Worm (Caenorhabditis elegans) whole organism, L1 larva: ENCODE measurements around the gene nlp-11.

Experiments used
- C34B4.2 ChIP-seq: sonication (generic microtip); optimal IDR thresholded peaks from 2 replicates; lab custom pipeline; 2017; ENCODE audit warnings: mild to moderate bottlenecking, missing genetic modification characterization, missing compliant biosample characterization
- Y116A8C.19 ChIP-seq: sonication (generic microtip); optimal IDR thresholded peaks from 2 replicates; lab custom pipeline; 2016; ENCODE audit warnings: missing compliant biosample characterization, missing genetic modification characterization, borderline replicate concordance
- ama-1 ChIP-seq: fragments of 150-350 bp; optimal IDR thresholded peaks from 2 replicates; lab custom pipeline; 2014
- blmp-1 ChIP-seq: fragments of 150-350 bp; optimal IDR thresholded peaks from 2 replicates; lab custom pipeline; 2014; ENCODE audit warnings: missing biosample characterization, missing genetic modification characterization
- ceh-8 ChIP-seq: fragments of 200-800 bp; sonication (Bioruptor generic); optimal IDR thresholded peaks from 2 replicates; lab custom pipeline; 2018; ENCODE audit warnings: mild to moderate bottlenecking, missing genetic modification characterization, moderate library complexity, missing compliant biosample characterization
- ceh-82 ChIP-seq, 3 experiments: fragments of 150-350 bp in 1 of 3; sonication (generic microtip) in 2 of 3; optimal IDR thresholded peaks; 2 replicates each; lab custom pipeline; 2014 to 2017; ENCODE audit warnings: missing biosample characterization in 3 of 3, missing genetic modification characterization in 3 of 3
- ceh-88 ChIP-seq: fragments of 200-800 bp; sonication (Bioruptor generic); IDR thresholded peaks from 2 replicates; pipeline ENCODE4 v1.3.6; 2022; ENCODE audit warnings: missing genetic modification characterization, missing compliant biosample characterization
- dsc-1 ChIP-seq: sonication (generic microtip); optimal IDR thresholded peaks from 2 replicates; lab custom pipeline; 2016; ENCODE audit warnings: mild to moderate bottlenecking, missing genetic modification characterization, missing compliant biosample characterization
- efl-1 ChIP-seq, 4 experiments: fragments of 150-350 bp; optimal IDR thresholded peaks in 3 of 4; peaks in 1 of 4; 1 replicate in 1 of 4; 2 replicates in 3 of 4; lab custom pipeline; 2014; ENCODE audit warnings: missing biosample characterization in 2 of 4, missing genetic modification characterization in 2 of 4, missing genetic modification reagents in 2 of 4
- egl-13 ChIP-seq: sonication (generic microtip); optimal IDR thresholded peaks from 2 replicates; lab custom pipeline; 2016; ENCODE audit warnings: missing genotype, missing genetic modification reagents, missing genetic modification characterization, missing compliant biosample characterization
- egl-27 ChIP-seq, 2 experiments: fragments of 150-350 bp in 1 of 2; sonication (generic microtip); optimal IDR thresholded peaks; 3 replicates each; lab custom pipeline; 2017 to 2018; ENCODE audit warnings: missing biosample characterization in 2 of 2, missing genetic modification characterization in 2 of 2, missing genetic modification reagents in 2 of 2
- elt-2 ChIP-seq: sonication (generic microtip); optimal IDR thresholded peaks from 2 replicates; lab custom pipeline; 2016; ENCODE audit warnings: missing genetic modification characterization, mild to moderate bottlenecking, inconsistent platforms, missing compliant biosample characterization, missing genetic modification reagents
- elt-3 ChIP-seq, 6 experiments: fragments of 150-350 bp in 1 of 6; sonication (generic microtip); optimal IDR thresholded peaks; 2 replicates each; lab custom pipeline; 2017 to 2018; ENCODE audit warnings: missing biosample characterization in 6 of 6, missing genetic modification characterization in 6 of 6, inconsistent platforms in 1 of 6
- fkh-4 ChIP-seq: sonication (generic microtip); optimal IDR thresholded peaks from 2 replicates; lab custom pipeline; 2016; ENCODE audit warnings: missing compliant biosample characterization, missing genetic modification characterization, borderline replicate concordance
- fkh-8 ChIP-seq: sonication (generic microtip); optimal IDR thresholded peaks from 2 replicates; lab custom pipeline; 2016; ENCODE audit warnings: mild to moderate bottlenecking, missing genetic modification characterization, missing compliant biosample characterization
- fos-1 ChIP-seq: fragments of 150-350 bp; optimal IDR thresholded peaks from 2 replicates; lab custom pipeline; 2014; ENCODE audit warnings: missing biosample characterization, missing genetic modification characterization
- grh-1 ChIP-seq: fragments of 200-800 bp; sonication (Bioruptor generic); IDR thresholded peaks from 2 replicates; pipeline ENCODE4 v1.3.6; 2022; ENCODE audit warnings: missing genetic modification reagents, missing genetic modification characterization, missing compliant biosample characterization
- hlh-17 ChIP-seq: fragments of 200-800 bp; sonication (Bioruptor generic); optimal IDR thresholded peaks from 2 replicates; lab custom pipeline; 2018; ENCODE audit warnings: missing genetic modification characterization, mild to moderate bottlenecking, missing compliant biosample characterization, moderate library complexity, borderline replicate concordance
- hlh-4 ChIP-seq: sonication (generic microtip); optimal IDR thresholded peaks from 2 replicates; lab custom pipeline; 2016; ENCODE audit warnings: mild to moderate bottlenecking, missing genetic modification characterization, missing compliant biosample characterization
- irx-1 ChIP-seq: sonication (generic microtip); optimal IDR thresholded peaks from 2 replicates; lab custom pipeline; 2016; ENCODE audit warnings: missing genetic modification characterization, missing compliant biosample characterization
- isw-1 ChIP-seq: fragments of 200-800 bp; sonication (Bioruptor generic); IDR thresholded peaks from 2 replicates; pipeline ENCODE4 v1.3.6; 2022; ENCODE audit warnings: missing genetic modification characterization, missing compliant biosample characterization
- jun-1 ChIP-seq: fragments of 150-350 bp; optimal IDR thresholded peaks from 2 replicates; lab custom pipeline; 2014; ENCODE audit warnings: missing biosample characterization, missing genetic modification reagents, missing genetic modification characterization
- lin-13 ChIP-seq: fragments of 150-350 bp; optimal IDR thresholded peaks from 2 replicates; lab custom pipeline; 2014; ENCODE audit warnings: missing biosample characterization, missing genetic modification reagents, missing genetic modification characterization
- lin-14 ChIP-seq: fragments of 200-800 bp; sonication (Bioruptor generic); optimal IDR thresholded peaks from 2 replicates; lab custom pipeline; 2018; ENCODE audit warnings: mild to moderate bottlenecking, missing genetic modification characterization, moderate library complexity, missing compliant biosample characterization
- lin-15B ChIP-seq: fragments of 150-350 bp; sonication (generic microtip); optimal IDR thresholded peaks from 3 replicates; lab custom pipeline; 2014; ENCODE audit warnings: missing biosample characterization, missing genetic modification characterization
- lin-35 ChIP-seq, 2 experiments: fragments of 150-350 bp; optimal IDR thresholded peaks; 2 replicates each; lab custom pipeline; 2014; ENCODE audit warnings: missing biosample characterization in 2 of 2, missing genetic modification characterization in 2 of 2, missing genetic modification reagents in 2 of 2
- mab-9 ChIP-seq: fragments of 200-800 bp; sonication (Bioruptor generic); IDR thresholded peaks from 2 replicates; pipeline ENCODE4 v1.3.6; 2022; ENCODE audit warnings: missing genetic modification reagents, missing genetic modification characterization, missing compliant biosample characterization
- mep-1 ChIP-seq: fragments of 150-350 bp; optimal IDR thresholded peaks from 2 replicates; lab custom pipeline; 2014; ENCODE audit warnings: missing biosample characterization, missing genetic modification characterization
- nhr-20 ChIP-seq: sonication (generic microtip); optimal IDR thresholded peaks from 2 replicates; lab custom pipeline; 2016; ENCODE audit warnings: mild to moderate bottlenecking, missing genetic modification characterization, missing compliant biosample characterization
- nhr-237 ChIP-seq: fragments of 150-350 bp; optimal IDR thresholded peaks from 2 replicates; lab custom pipeline; 2014; ENCODE audit warnings: missing biosample characterization, missing genetic modification characterization
- nhr-28 ChIP-seq: fragments of 150-350 bp; optimal IDR thresholded peaks from 2 replicates; lab custom pipeline; 2014; ENCODE audit warnings: missing biosample characterization, missing genetic modification characterization
- nhr-47 ChIP-seq: sonication (generic microtip); optimal IDR thresholded peaks from 2 replicates; lab custom pipeline; 2016; ENCODE audit warnings: mild to moderate bottlenecking, missing genetic modification characterization, moderate library complexity, missing compliant biosample characterization
- nhr-84 ChIP-seq: sonication (generic microtip); optimal IDR thresholded peaks from 2 replicates; lab custom pipeline; 2017; ENCODE audit warnings: missing biosample characterization, missing genetic modification characterization
- nhr-85 ChIP-seq: sonication (generic microtip); peaks from one replicate; lab custom pipeline; 2016; ENCODE audit warnings: missing genetic modification characterization, inconsistent platforms, missing compliant biosample characterization
- nhr-90 ChIP-seq: sonication (generic microtip); optimal IDR thresholded peaks from 2 replicates; lab custom pipeline; 2016; ENCODE audit warnings: mild to moderate bottlenecking, missing genetic modification characterization, missing compliant biosample characterization; ENCODE audit not compliant: poor library complexity
- pag-3 ChIP-seq: sonication (generic microtip); optimal IDR thresholded peaks from 2 replicates; lab custom pipeline; 2017; ENCODE audit warnings: missing genetic modification characterization, mild to moderate bottlenecking, missing compliant biosample characterization, antibody characterized with exemption, borderline replicate concordance; ENCODE audit not compliant: insufficient read depth
- pax-3 ChIP-seq: fragments of 200-800 bp; sonication (Bioruptor generic); optimal IDR thresholded peaks from 2 replicates; lab custom pipeline; 2018; ENCODE audit warnings: mild to moderate bottlenecking, missing genetic modification characterization, moderate library complexity, missing compliant biosample characterization
- rnt-1 ChIP-seq: sonication (generic microtip); optimal IDR thresholded peaks from 2 replicates; lab custom pipeline; 2016; ENCODE audit warnings: mild to moderate bottlenecking, missing genetic modification characterization, moderate library complexity, missing compliant biosample characterization
- snu-23 ChIP-seq: sonication (generic microtip); optimal IDR thresholded peaks from 2 replicates; lab custom pipeline; 2016; ENCODE audit warnings: missing genetic modification characterization, missing compliant biosample characterization
- sptf-1 ChIP-seq: fragments of 150-350 bp; optimal IDR thresholded peaks from 2 replicates; lab custom pipeline; 2014; ENCODE audit warnings: missing biosample characterization, missing genetic modification characterization
- swsn-7 ChIP-seq: sonication (generic microtip); optimal IDR thresholded peaks from 2 replicates; lab custom pipeline; 2016; ENCODE audit warnings: missing genetic modification characterization, missing compliant biosample characterization
- tbx-2 ChIP-seq: sonication (generic microtip); optimal IDR thresholded peaks from 2 replicates; lab custom pipeline; 2016; ENCODE audit warnings: missing genetic modification characterization, missing compliant biosample characterization
- unc-62 ChIP-seq: fragments of 150-350 bp; optimal IDR thresholded peaks from 2 replicates; lab custom pipeline; 2014; ENCODE audit warnings: missing biosample characterization, missing genetic modification reagents, missing genetic modification characterization
- unc-86 ChIP-seq: sonication (generic microtip); optimal IDR thresholded peaks from 2 replicates; lab custom pipeline; 2016; ENCODE audit warnings: missing genetic modification characterization, missing compliant biosample characterization
- unc-98 ChIP-seq: fragments of 200-800 bp; sonication (Bioruptor generic); IDR thresholded peaks from 2 replicates; pipeline ENCODE4 v1.3.6; 2022; ENCODE audit warnings: missing genetic modification characterization, missing compliant biosample characterization
- vab-15 ChIP-seq: sonication (generic microtip); optimal IDR thresholded peaks from 2 replicates; lab custom pipeline; 2017; ENCODE audit warnings: missing genotype, mild to moderate bottlenecking, missing genetic modification characterization, missing compliant biosample characterization
- zip-4 ChIP-seq: fragments of 200-800 bp; sonication (Bioruptor generic); optimal IDR thresholded peaks from 2 replicates; lab custom pipeline; 2018; ENCODE audit warnings: mild to moderate bottlenecking, missing genetic modification characterization, moderate library complexity, missing compliant biosample characterization
- ztf-4 ChIP-seq: fragments of 150-350 bp; optimal IDR thresholded peaks from 2 replicates; lab custom pipeline; 2014; ENCODE audit warnings: missing biosample characterization, missing genetic modification characterization

Gene nlp-11

ce11 chrII:9646122-9646555, 45.6 kb downstream of the nlp-11 start (continued):
- TF ChIP-seq vab-15 (tag; lab: Kevin White, UChicago) (peak; percentile 65), C34B4.2 (tag; lab: Kevin White, UChicago) (no peak), elt-2 (tag; lab: Kevin White, UChicago) (peak; percentile 11), ceh-82 (tag; optimal IDR thresholded peaks at IDR 0.05; lab: Kevin White, UChicago) (peak; percentile 37 to 74 (median 44)), jun-1 (tag; lab: Kevin White, UChicago) (peak; percentile 64), unc-86 (tag; lab: Kevin White, UChicago) (peak; percentile 52), nhr-85 (tag; lab: Kevin White, UChicago) (peak; percentile 90), isw-1 (GFP tag; lab: Robert Waterston, UW) (peak; percentile 6; the same call in 1 of the 2 replicates), mab-9 (no peak), tbx-2 (tag; lab: Kevin White, UChicago) (peak; percentile 63)

ce11 chrII:9644940-9645634, 46.7 kb downstream of the nlp-11 start:
- TF ChIP-seq nhr-90 (tag; lab: Kevin White, UChicago): no peak
- TF ChIP-seq nhr-85 (tag; lab: Kevin White, UChicago): peak; percentile 83
- no peak for TF ChIP-seq lin-15B (tag; lab: Kevin White, UChicago)
- TF ChIP-seq fos-1 (tag; lab: Kevin White, UChicago): no peak
- TF ChIP-seq pax-3: no peak
- no peak for TF ChIP-seq unc-86 (tag; lab: Kevin White, UChicago)
- no peak for TF ChIP-seq dsc-1 (tag; lab: Kevin White, UChicago)
- TF ChIP-seq elt-3 (tag; optimal IDR thresholded peaks at IDR 0.05; lab: Kevin White, UChicago): peak in 1 of 6 experiments; percentile 24
- TF ChIP-seq ceh-82 (tag; optimal IDR thresholded peaks at IDR 0.05; lab: Kevin White, UChicago): no peak
- TF ChIP-seq irx-1 (tag; lab: Kevin White, UChicago): no peak
- TF ChIP-seq efl-1 (optimal IDR thresholded peaks at IDR 0.05; lab: Kevin White, UChicago): no peak
- no peak for TF ChIP-seq efl-1 (GFP tag; optimal IDR thresholded peaks at IDR 0.05 in 1 of 2; lab: Kevin White, UChicago)
- peak; percentile 56 for TF ChIP-seq blmp-1 (tag; lab: Kevin White, UChicago)
- no peak for TF ChIP-seq nhr-237 (tag; lab: Kevin White, UChicago)
- TF ChIP-seq ceh-8 (GFP tag; lab: Kevin White, UChicago): no peak
- TF ChIP-seq egl-13 (tag; lab: Kevin White, UChicago): no peak
- no peak for TF ChIP-seq nhr-47 (tag; lab: Kevin White, UChicago)
- TF ChIP-seq fkh-8: no peak
- no peak for TF ChIP-seq lin-13 (GFP tag; lab: Kevin White, UChicago)
- TF ChIP-seq egl-27 (tag; optimal IDR thresholded peaks at IDR 0.05; lab: Kevin White, UChicago): no peak
- TF ChIP-seq C34B4.2 (tag; lab: Kevin White, UChicago): no peak
- TF ChIP-seq Y116A8C.19 (tag; lab: Kevin White, UChicago): no peak
- TF ChIP-seq lin-35 (GFP tag; optimal IDR thresholded peaks at IDR 0.05; lab: Kevin White, UChicago): no peak
- TF ChIP-seq ama-1: no peak
- no peak for TF ChIP-seq ztf-4
- no peak for TF ChIP-seq nhr-84
- no peak for TF ChIP-seq nhr-20 (tag; lab: Kevin White, UChicago)
- no peak for TF ChIP-seq ceh-88 (GFP tag; lab: Robert Waterston, UW)
- no peak for TF ChIP-seq swsn-7 (tag; lab: Kevin White, UChicago)
- peak; percentile 48 for TF ChIP-seq mep-1 (tag; lab: Kevin White, UChicago)
- peak; percentile 49 for TF ChIP-seq rnt-1 (tag; lab: Kevin White, UChicago)
- TF ChIP-seq lin-14 (GFP tag; lab: Kevin White, UChicago): peak; percentile 50
- no peak for TF ChIP-seq pag-3
- TF ChIP-seq nhr-28: no peak
- TF ChIP-seq unc-98 (GFP tag; lab: Robert Waterston, UW): no peak
- TF ChIP-seq sptf-1: no peak
- TF ChIP-seq zip-4 (GFP tag; lab: Kevin White, UChicago): no peak
- TF ChIP-seq hlh-17: no peak
- no peak for TF ChIP-seq snu-23 (GFP tag; lab: Kevin White, UChicago)
- no peak for TF ChIP-seq hlh-4 (tag; lab: Kevin White, UChicago)
- no peak for TF ChIP-seq unc-62 (GFP tag; lab: Kevin White, UChicago)
- no peak for TF ChIP-seq fkh-4 (tag; lab: Kevin White, UChicago)
- TF ChIP-seq grh-1 (GFP tag; lab: Robert Waterston, UW): no peak
